Fruit fly (Drosophila melanogaster) whole organism, embryonic: Measurements from ENCODE around the gene CG32447.

ENCODE experiments used
- Bdp1 ChIP-seq: fragments of 200-800 bp; sonication (Bioruptor generic); optimal IDR thresholded peaks from 3 replicates; lab custom pipeline; 2016; ENCODE audit warnings: missing biosample characterization, missing genetic modification characterization
- Bgb ChIP-seq: fragments of 200-800 bp; sonication (Bioruptor generic); IDR thresholded peaks from 2 replicates; pipeline ENCODE4 v1.3.6; 2022; ENCODE audit warnings: missing biosample characterization, missing genetic modification characterization; ENCODE audit not compliant: partially characterized antibody
- CG10431 ChIP-seq: fragments of 200-800 bp; sonication (Bioruptor generic); optimal IDR thresholded peaks from 3 replicates; lab custom pipeline; 2018; ENCODE audit warnings: missing biosample characterization, mild to moderate bottlenecking, missing genetic modification characterization
- CG11247 ChIP-seq: fragments of 200-800 bp; sonication (Bioruptor generic); IDR thresholded peaks from 2 replicates; pipeline ENCODE4 v1.3.6; 2022; ENCODE audit warnings: missing biosample characterization, missing genetic modification characterization
- CG11696 ChIP-seq: fragments of 200-800 bp; sonication (Bioruptor generic); IDR thresholded peaks from 2 replicates; pipeline ENCODE4 v1.3.6; 2022; ENCODE audit warnings: missing biosample characterization, missing genetic modification characterization
- CG12104 ChIP-seq: fragments of 200-800 bp; sonication (Bioruptor generic); optimal IDR thresholded peaks from 3 replicates; lab custom pipeline; 2016; ENCODE audit warnings: missing biosample characterization, missing genetic modification characterization
- CG12769 ChIP-seq: fragments of 200-800 bp; sonication (Bioruptor generic); optimal IDR thresholded peaks from 2 replicates; lab custom pipeline; 2019; ENCODE audit warnings: missing biosample characterization, mild to moderate bottlenecking, missing genetic modification characterization, moderate library complexity
- CG13287 ChIP-seq: fragments of 200-800 bp; sonication (Bioruptor generic); IDR thresholded peaks from 2 replicates; pipeline ENCODE4 v1.3.6; 2022; ENCODE audit warnings: missing biosample characterization, missing genetic modification characterization; ENCODE audit not compliant: partially characterized antibody
- CG13894 ChIP-seq: fragments of 200-800 bp; sonication (Bioruptor generic); optimal IDR thresholded peaks from 3 replicates; lab custom pipeline; 2018; ENCODE audit warnings: missing biosample characterization, mild to moderate bottlenecking, missing genetic modification characterization, moderate library complexity
- CG14667 ChIP-seq: fragments of 200-800 bp; sonication (Bioruptor generic); IDR thresholded peaks from 2 replicates; pipeline ENCODE4 v1.3.6; 2022; ENCODE audit warnings: missing biosample characterization, missing genetic modification characterization
- CG15073 ChIP-seq: fragments of 200-800 bp; sonication (Bioruptor generic); optimal IDR thresholded peaks from 2 replicates; lab custom pipeline; 2016; ENCODE audit warnings: missing biosample characterization, missing genetic modification characterization
- CG17361 ChIP-seq: fragments of 200-800 bp; sonication (Bioruptor generic); IDR thresholded peaks from 3 replicates; pipeline ENCODE4 v1.3.6; 2022; ENCODE audit warnings: missing biosample characterization, missing genetic modification characterization
- CG32772 ChIP-seq: fragments of 200-800 bp; sonication (Bioruptor generic); IDR thresholded peaks from 2 replicates; pipeline ENCODE4 v1.3.6; 2022; ENCODE audit warnings: missing biosample characterization, missing genetic modification characterization
- CG5953 ChIP-seq: fragments of 200-800 bp; sonication (Bioruptor generic); IDR thresholded peaks from 2 replicates; pipeline ENCODE4 v1.3.6; 2022; ENCODE audit warnings: missing biosample characterization, missing genetic modification characterization
- CG7745 ChIP-seq: fragments of 200-800 bp; sonication (Bioruptor generic); optimal IDR thresholded peaks from 2 replicates; lab custom pipeline; 2018; ENCODE audit warnings: missing biosample characterization, mild to moderate bottlenecking, missing genetic modification characterization, moderate library complexity
- CG8388 ChIP-seq: fragments of 200-800 bp; sonication (Bioruptor generic); optimal IDR thresholded peaks from 2 replicates; lab custom pipeline; 2019; ENCODE audit warnings: missing biosample characterization, mild to moderate bottlenecking, missing genetic modification characterization, moderate library complexity
- CG8478 ChIP-seq: fragments of >200 bp; optimal IDR thresholded peaks from 2 replicates; lab custom pipeline; 2018
- D ChIP-seq, 2 experiments: fragments of 200-800 bp in 1 of 2; fragments of >200 bp in 1 of 2; sonication (Bioruptor generic) in 1 of 2; optimal IDR thresholded peaks; 2 replicates in 1 of 2; 3 replicates in 1 of 2; lab custom pipeline; 2017; ENCODE audit warnings: mild to moderate bottlenecking in 1 of 2, missing biosample characterization in 1 of 2, missing genetic modification characterization in 1 of 2, missing genetic modification reagents in 1 of 2
- Deaf1 ChIP-seq: fragments of 200-800 bp; optimal IDR thresholded peaks from 3 replicates; lab custom pipeline; 2019; ENCODE audit warnings: missing biosample characterization, mild to moderate bottlenecking, missing genetic modification characterization, moderate library complexity
- Dref ChIP-seq: fragments of 200-800 bp; sonication (Bioruptor generic); IDR thresholded peaks from 2 replicates; pipeline ENCODE4 v1.3.6; 2022; ENCODE audit warnings: missing biosample characterization, missing genetic modification characterization
- Drgx ChIP-seq: fragments of 200-800 bp; sonication (Bioruptor generic); IDR thresholded peaks from 2 replicates; pipeline ENCODE4 v1.3.6; 2022; ENCODE audit warnings: missing biosample characterization, missing genetic modification characterization
- Hmx ChIP-seq: fragments of 200-800 bp; sonication (Bioruptor generic); optimal IDR thresholded peaks from 2 replicates; lab custom pipeline; 2016; ENCODE audit warnings: missing biosample characterization, missing genetic modification characterization
- Hr39 ChIP-seq: fragments of >200 bp; optimal IDR thresholded peaks from 2 replicates; lab custom pipeline; 2017
- Kr ChIP-seq: fragments of 200-800 bp; sonication (Bioruptor generic); optimal IDR thresholded peaks from 2 replicates; lab custom pipeline; 2017; ENCODE audit warnings: missing biosample characterization, mild to moderate bottlenecking, missing genetic modification characterization
- Med ChIP-seq: fragments of 200-800 bp; sonication (Bioruptor generic); peaks from one replicate; lab custom pipeline; 2016; ENCODE audit warnings: missing biosample characterization, missing genetic modification characterization, mild to moderate bottlenecking, inconsistent platforms, moderate library complexity
- Myb ChIP-seq: fragments of 200-800 bp; sonication (Bioruptor generic); optimal IDR thresholded peaks from 2 replicates; lab custom pipeline; 2016; ENCODE audit warnings: missing biosample characterization, missing genetic modification characterization
- Oli ChIP-seq: fragments of 200-800 bp; sonication (Bioruptor generic); optimal IDR thresholded peaks from 2 replicates; lab custom pipeline; 2018; ENCODE audit warnings: missing biosample characterization, mild to moderate bottlenecking, missing genetic modification characterization, moderate library complexity
- Stat92E ChIP-seq, 3 experiments: fragments of >200 bp in 2 of 3; fragments of 200-800 bp in 1 of 3; sonication (Bioruptor generic) in 1 of 3; optimal IDR thresholded peaks; 2 replicates each; lab custom pipeline; 2017 to 2019; ENCODE audit warnings: missing biosample characterization in 3 of 3, missing genetic modification characterization in 3 of 3, mild to moderate bottlenecking in 1 of 3, moderate library complexity in 1 of 3
- Trl ChIP-seq, 3 experiments: fragments of >200 bp in 2 of 3; fragments of 200-800 bp in 1 of 3; sonication (Bioruptor generic) in 1 of 3; optimal IDR thresholded peaks; 2 replicates in 1 of 3; 3 replicates in 2 of 3; lab custom pipeline; 2016 to 2017; ENCODE audit warnings: missing biosample characterization in 1 of 3, missing genetic modification characterization in 1 of 3
- abd-A ChIP-seq: fragments of 200-800 bp; sonication (Bioruptor generic); optimal IDR thresholded peaks from 3 replicates; lab custom pipeline; 2019; ENCODE audit warnings: missing biosample characterization, mild to moderate bottlenecking, missing genetic modification characterization, moderate library complexity
- amos ChIP-seq: fragments of 200-800 bp; sonication (Bioruptor generic); IDR thresholded peaks from 2 replicates; pipeline ENCODE4 v1.3.6; 2022; ENCODE audit warnings: missing biosample characterization, missing genetic modification characterization; ENCODE audit not compliant: partially characterized antibody
- bbx ChIP-seq: fragments of 200-800 bp; sonication (Bioruptor generic); IDR thresholded peaks from 2 replicates; pipeline ENCODE4 v1.3.6; 2022; ENCODE audit warnings: missing biosample characterization, missing genetic modification characterization; ENCODE audit not compliant: partially characterized antibody
- bigmax ChIP-seq: fragments of 200-800 bp; sonication (Bioruptor generic); optimal IDR thresholded peaks from 2 replicates; lab custom pipeline; 2018; ENCODE audit warnings: missing biosample characterization, mild to moderate bottlenecking, missing genetic modification characterization
- chinmo ChIP-seq: fragments of 200-800 bp; sonication (Bioruptor generic); IDR thresholded peaks from 4 replicates; pipeline ENCODE4 v1.3.6; 2022; ENCODE audit warnings: missing biosample characterization, missing genetic modification characterization; ENCODE audit not compliant: partially characterized antibody
- dm ChIP-seq: fragments of 200-800 bp; sonication (Bioruptor generic); optimal IDR thresholded peaks from 3 replicates; lab custom pipeline; 2016; ENCODE audit warnings: missing biosample characterization, missing genetic modification characterization
- grn ChIP-seq: fragments of 200-800 bp; sonication (Bioruptor generic); optimal IDR thresholded peaks from 3 replicates; lab custom pipeline; 2017; ENCODE audit warnings: missing biosample characterization, missing genetic modification characterization
- hkb ChIP-seq, 2 experiments: fragments of 200-800 bp in 1 of 2; fragments of >200 bp in 1 of 2; sonication (Bioruptor generic) in 1 of 2; IDR thresholded peaks in 1 of 2; optimal IDR thresholded peaks in 1 of 2; 2 replicates each; pipeline versions ENCODE4 v1.3.6 to Lab custom; 2017 to 2022; ENCODE audit warnings: missing biosample characterization in 1 of 2, missing genetic modification characterization in 1 of 2
- hth ChIP-seq: fragments of >200 bp; optimal IDR thresholded peaks from 2 replicates; lab custom pipeline; 2017; ENCODE audit warnings: inconsistent platforms
- kni ChIP-seq: fragments of 200-800 bp; sonication (Bioruptor generic); optimal IDR thresholded peaks from 3 replicates; lab custom pipeline; 2017; ENCODE audit warnings: mild to moderate bottlenecking, missing biosample characterization, missing genetic modification reagents, missing genetic modification characterization
- sd ChIP-seq: fragments of 200-800 bp; sonication (Bioruptor generic); optimal IDR thresholded peaks from 3 replicates; lab custom pipeline; 2018; ENCODE audit warnings: missing biosample characterization, mild to moderate bottlenecking, missing genetic modification characterization, moderate library complexity
- sens ChIP-seq: fragments of 200-800 bp; sonication (Bioruptor generic); peaks from one replicate; lab custom pipeline; 2016; ENCODE audit warnings: missing biosample characterization, missing genetic modification characterization
- slbo ChIP-seq: fragments of 200-800 bp; sonication (Bioruptor generic); IDR thresholded peaks from 2 replicates; pipeline ENCODE4 v1.3.6; 2022; ENCODE audit warnings: missing biosample characterization, missing genetic modification characterization
- tll ChIP-seq, 2 experiments: fragments of 200-800 bp in 1 of 2; fragments of >200 bp in 1 of 2; sonication (Bioruptor generic) in 1 of 2; optimal IDR thresholded peaks; 2 replicates each; lab custom pipeline; 2017 to 2019; ENCODE audit warnings: missing biosample characterization in 2 of 2, missing genetic modification characterization in 2 of 2, mild to moderate bottlenecking in 1 of 2, moderate library complexity in 1 of 2
- toy ChIP-seq: fragments of 200-800 bp; sonication (Bioruptor generic); IDR thresholded peaks from 2 replicates; pipeline ENCODE4 v1.3.6; 2022; ENCODE audit warnings: missing biosample characterization, missing genetic modification characterization
- yki ChIP-seq: fragments of >200 bp; optimal IDR thresholded peaks from 3 replicates; lab custom pipeline; 2018
- z ChIP-seq: fragments of 200-800 bp; sonication (Bioruptor generic); IDR thresholded peaks from 3 replicates; pipeline ENCODE4 v1.3.6; 2022; ENCODE audit warnings: missing biosample characterization, missing genetic modification characterization

Gene CG32447

dm6 chr3L:21644607-21645006, 61.6 kb downstream of the CG32447 start, which contains the start of gene CG43980:
CG43980 (plus strand) TSS chr3L:21644958.
- peak; percentile 11 for TF ChIP-seq CG13894
- peak; percentile 27; the same call in 1 of the 2 replicates for TF ChIP-seq Bgb (GFP tag; lab: Robert Waterston, UW)
- peak; percentile 18; the same call in 1 of the 2 replicates for TF ChIP-seq amos (GFP tag; lab: Robert Waterston, UW)
- peak; percentile 5 for TF ChIP-seq sd
- peak; percentile 72; the same call in 2 of the 4 replicates for TF ChIP-seq chinmo (GFP tag; lab: Robert Waterston, UW)
- TF ChIP-seq CG12769 (tag; lab: Kevin White, UChicago): peak; percentile 34
- TF ChIP-seq CG32772 (GFP tag; lab: Robert Waterston, UW): no peak
- TF ChIP-seq sens (GFP tag; lab: Kevin White, UChicago): peak; percentile 40
- peak; percentile 59; the same call in 1 of the 2 replicates for TF ChIP-seq CG11247 (GFP tag; lab: Robert Waterston, UW)
- peak; percentile 79 for TF ChIP-seq Deaf1 (tag; lab: Kevin White, UChicago)
- TF ChIP-seq Stat92E (GFP tag; optimal IDR thresholded peaks at IDR 0.05; lab: Kevin White, UChicago): no peak
- TF ChIP-seq bbx: 0 out of 2 replicates have a peak, but pooled peaks have one; percentile 24
- no peak for TF ChIP-seq Dref (GFP tag; lab: Robert Waterston, UW)
- no peak for TF ChIP-seq Bdp1
- TF ChIP-seq abd-A (tag; lab: Kevin White, UChicago): peak; percentile 21
- TF ChIP-seq CG10431 (GFP tag; lab: Kevin White, UChicago): peak; percentile 18
- TF ChIP-seq CG13287 (GFP tag; lab: Robert Waterston, UW): peak; percentile 17; the same call in 1 of the 2 replicates
- TF ChIP-seq CG8478 (lab: Kevin White, UChicago): no peak
- no peak for TF ChIP-seq hkb (optimal IDR thresholded peaks at IDR 0.05; lab: Kevin White, UChicago)
- 0 out of 2 replicates have a peak, but pooled peaks have one; percentile 33 for TF ChIP-seq hkb (GFP tag; IDR thresholded peaks at IDR 0.05; lab: Robert Waterston, UW)
- TF ChIP-seq bigmax (GFP tag; lab: Kevin White, UChicago): no peak
- TF ChIP-seq Myb (GFP tag; lab: Kevin White, UChicago): no peak
- TF ChIP-seq yki: peak; percentile 5
- TF ChIP-seq CG15073 (GFP tag; lab: Kevin White, UChicago): no peak
- TF ChIP-seq Trl (optimal IDR thresholded peaks at IDR 0.05; lab: Kevin White, UChicago): peak; percentile 58 to 62
- no peak for TF ChIP-seq Trl (GFP tag; optimal IDR thresholded peaks at IDR 0.05; lab: Kevin White, UChicago)
- TF ChIP-seq kni (GFP tag; lab: Kevin White, UChicago): peak; percentile 5
- TF ChIP-seq z (GFP tag; lab: Robert Waterston, UW): peak; percentile 94
- TF ChIP-seq CG11696 (GFP tag; lab: Robert Waterston, UW): no peak

- no peak for TF ChIP-seq CG12104 (GFP tag; lab: Kevin White, UChicago)
- TF ChIP-seq Med (GFP tag; lab: Kevin White, UChicago): peak; percentile 68
- peak; percentile 1 for TF ChIP-seq Hr39
These were observed 62.0 kb downstream of the CG32447 start for dm6 chr3L:21644176-21644575.

dm6 chr3L:21642908-21643572, 63.1 kb downstream of the CG32447 start:
- TF ChIP-seq sd (peak; percentile 34), kni (GFP tag; lab: Kevin White, UChicago) (peak; percentile 56), D (optimal IDR thresholded peaks at IDR 0.05; lab: Kevin White, UChicago) (peak; percentile 68), D (GFP tag; optimal IDR thresholded peaks at IDR 0.05; lab: Kevin White, UChicago) (no peak), grn (GFP tag; lab: Kevin White, UChicago) (peak; percentile 90), CG17361 (GFP tag; lab: Robert Waterston, UW) (no peak), CG14667 (GFP tag; lab: Robert Waterston, UW) (no peak), hth (no peak), Drgx (GFP tag; lab: Robert Waterston, UW) (no peak), slbo (GFP tag; lab: Robert Waterston, UW) (no peak), Hmx (no peak), Kr (peak; percentile 25), CG7745 (tag; lab: Kevin White, UChicago) (peak; percentile 50), CG8388 (GFP tag; lab: Kevin White, UChicago) (no peak), toy (no peak), dm (GFP tag; lab: Kevin White, UChicago) (no peak), tll (GFP tag; optimal IDR thresholded peaks at IDR 0.05; lab: Kevin White, UChicago) (peak in 1 of 2 experiments; percentile 23), Oli (no peak), CG5953 (GFP tag; lab: Robert Waterston, UW) (no peak), Stat92E (GFP tag; optimal IDR thresholded peaks at IDR 0.05; lab: Kevin White, UChicago) (no peak)
